Fruit fly (Drosophila melanogaster) whole organism, embryonic: Measurements from ENCODE around the gene CG6962.

Experiments
- CG11560 ChIP-seq: fragments of 200-800 bp; sonication (Bioruptor generic); IDR thresholded peaks from 3 replicates; pipeline ENCODE4 v1.3.6; 2022; ENCODE audit warnings: missing biosample characterization, missing genetic modification characterization
- CG12659 ChIP-seq: fragments of 200-800 bp; sonication (Bioruptor generic); optimal IDR thresholded peaks from 3 replicates; lab custom pipeline; 2017; ENCODE audit warnings: mild to moderate bottlenecking, missing biosample characterization, missing genetic modification reagents, missing genetic modification characterization
- CG14667 ChIP-seq: fragments of 200-800 bp; sonication (Bioruptor generic); IDR thresholded peaks from 2 replicates; pipeline ENCODE4 v1.3.6; 2022; ENCODE audit warnings: missing biosample characterization, missing genetic modification characterization
- CG15514 ChIP-seq: fragments of 200-800 bp; sonication (Bioruptor generic); optimal IDR thresholded peaks from 3 replicates; lab custom pipeline; 2017; ENCODE audit warnings: missing biosample characterization, missing genetic modification characterization, mild to moderate bottlenecking, moderate library complexity, missing genetic modification reagents
- CG17359 ChIP-seq: fragments of 200-800 bp; sonication (Bioruptor generic); optimal IDR thresholded peaks from 3 replicates; lab custom pipeline; 2018; ENCODE audit warnings: missing biosample characterization, mild to moderate bottlenecking, missing genetic modification characterization, moderate library complexity
- CG17361 ChIP-seq: fragments of 200-800 bp; sonication (Bioruptor generic); IDR thresholded peaks from 3 replicates; pipeline ENCODE4 v1.3.6; 2022; ENCODE audit warnings: missing biosample characterization, missing genetic modification characterization
- CG30403 ChIP-seq: fragments of 200-800 bp; sonication (Bioruptor generic); optimal IDR thresholded peaks from 3 replicates; lab custom pipeline; 2016; ENCODE audit warnings: missing biosample characterization, missing genetic modification characterization
- CG33557 ChIP-seq: fragments of 200-800 bp; sonication (Bioruptor generic); optimal IDR thresholded peaks from 2 replicates; lab custom pipeline; 2019; ENCODE audit warnings: missing biosample characterization, mild to moderate bottlenecking, missing genetic modification characterization, moderate library complexity
- CG3847 ChIP-seq: fragments of 200-800 bp; sonication (Bioruptor generic); IDR thresholded peaks from 2 replicates; pipeline ENCODE4 v1.3.6; 2022; ENCODE audit warnings: missing biosample characterization, missing genetic modification characterization
- CG4360 ChIP-seq: fragments of 200-800 bp; sonication (Bioruptor generic); IDR thresholded peaks from 2 replicates; pipeline ENCODE4 v1.3.6; 2022; ENCODE audit warnings: missing biosample characterization, missing genetic modification characterization
- CG5245 ChIP-seq: fragments of 200-800 bp; sonication (Bioruptor generic); optimal IDR thresholded peaks from 3 replicates; lab custom pipeline; 2016; ENCODE audit warnings: missing biosample characterization, missing genetic modification characterization
- CG6254 ChIP-seq: fragments of 200-800 bp; sonication (Bioruptor generic); optimal IDR thresholded peaks from 3 replicates; lab custom pipeline; 2017; ENCODE audit warnings: mild to moderate bottlenecking, missing biosample characterization, missing genetic modification reagents, missing genetic modification characterization
- CG6689 ChIP-seq: fragments of 200-800 bp; sonication (Bioruptor generic); IDR thresholded peaks from 2 replicates; pipeline ENCODE4 v1.3.6; 2022; ENCODE audit warnings: missing biosample characterization, missing genetic modification characterization
- CG7372 ChIP-seq: fragments of 200-800 bp; sonication (Bioruptor generic); IDR thresholded peaks from 2 replicates; pipeline ENCODE4 v1.3.6; 2022; ENCODE audit warnings: missing biosample characterization, missing genetic modification characterization
- CG9932 ChIP-seq: fragments of 200-800 bp; sonication (Bioruptor generic); IDR thresholded peaks from 2 replicates; pipeline ENCODE4 v1.3.6; 2022; ENCODE audit warnings: missing biosample characterization, missing genetic modification characterization
- Dref ChIP-seq: fragments of 200-800 bp; sonication (Bioruptor generic); IDR thresholded peaks from 2 replicates; pipeline ENCODE4 v1.3.6; 2022; ENCODE audit warnings: missing biosample characterization, missing genetic modification characterization
- Ets97D ChIP-seq: fragments of 200-800 bp; sonication (Bioruptor generic); optimal IDR thresholded peaks from 3 replicates; lab custom pipeline; 2016; ENCODE audit warnings: missing biosample characterization, missing genetic modification characterization
- Fer1 ChIP-seq: fragments of 200-800 bp; sonication (Bioruptor generic); optimal IDR thresholded peaks from 2 replicates; lab custom pipeline; 2017; ENCODE audit warnings: missing biosample characterization, mild to moderate bottlenecking, missing genetic modification characterization
- Fer3 ChIP-seq: fragments of 200-800 bp; sonication (Bioruptor generic); optimal IDR thresholded peaks from 2 replicates; lab custom pipeline; 2018; ENCODE audit warnings: missing biosample characterization, mild to moderate bottlenecking, missing genetic modification characterization, moderate library complexity
- Hand ChIP-seq: fragments of 200-800 bp; sonication (Bioruptor generic); optimal IDR thresholded peaks from 2 replicates; lab custom pipeline; 2017; ENCODE audit warnings: mild to moderate bottlenecking, missing biosample characterization, missing genetic modification reagents, missing genetic modification characterization
- Hr51 ChIP-seq, 2 experiments: fragments of 200-800 bp; sonication (Bioruptor generic); optimal IDR thresholded peaks; 2 replicates in 1 of 2; 3 replicates in 1 of 2; lab custom pipeline; 2016 to 2018; ENCODE audit warnings: missing biosample characterization in 2 of 2, missing genetic modification characterization in 2 of 2, mild to moderate bottlenecking in 1 of 2, moderate library complexity in 1 of 2
- Hsf ChIP-seq: fragments of 200-800 bp; sonication (Bioruptor generic); optimal IDR thresholded peaks from 3 replicates; lab custom pipeline; 2016; ENCODE audit warnings: missing biosample characterization, missing genetic modification characterization
- MBD-R2 ChIP-seq: fragments of 200-800 bp; sonication (Bioruptor generic); IDR thresholded peaks from 2 replicates; pipeline ENCODE4 v1.3.6; 2022; ENCODE audit warnings: missing biosample characterization, missing genetic modification characterization
- Nf-YB ChIP-seq: fragments of 200-800 bp; sonication (Bioruptor generic); optimal IDR thresholded peaks from 3 replicates; lab custom pipeline; 2019; ENCODE audit warnings: missing biosample characterization, mild to moderate bottlenecking, missing genetic modification characterization, moderate library complexity
- Pdp1 ChIP-seq, 2 experiments: fragments of 200-800 bp; sonication (Bioruptor generic); optimal IDR thresholded peaks; 3 replicates each; lab custom pipeline; 2016; ENCODE audit warnings: missing biosample characterization in 2 of 2, missing genetic modification characterization in 2 of 2, mild to moderate bottlenecking in 1 of 2, moderate library complexity in 1 of 2
- Sox100B ChIP-seq: fragments of 200-800 bp; sonication (Bioruptor generic); optimal IDR thresholded peaks from 3 replicates; lab custom pipeline; 2018; ENCODE audit warnings: missing biosample characterization, mild to moderate bottlenecking, missing genetic modification characterization
- Sry-β ChIP-seq: fragments of 200-800 bp; sonication (Bioruptor generic); optimal IDR thresholded peaks from 2 replicates; lab custom pipeline; 2018; ENCODE audit warnings: missing biosample characterization, mild to moderate bottlenecking, missing genetic modification characterization, moderate library complexity
- Xrp1 ChIP-seq: fragments of 200-800 bp; sonication (Bioruptor generic); IDR thresholded peaks from 2 replicates; pipeline ENCODE4 v1.3.6; 2022; ENCODE audit warnings: missing biosample characterization, missing genetic modification characterization
- cato ChIP-seq: fragments of 200-800 bp; sonication (Bioruptor generic); optimal IDR thresholded peaks from 2 replicates; lab custom pipeline; 2016; ENCODE audit warnings: missing biosample characterization, missing genetic modification characterization, borderline replicate concordance
- fd3F ChIP-seq: fragments of 200-800 bp; sonication (Bioruptor generic); optimal IDR thresholded peaks from 2 replicates; lab custom pipeline; 2018; ENCODE audit warnings: missing biosample characterization, mild to moderate bottlenecking, missing genetic modification characterization, moderate library complexity
- fd96Cb ChIP-seq: fragments of 200-800 bp; sonication (Bioruptor generic); optimal IDR thresholded peaks from 2 replicates; lab custom pipeline; 2018; ENCODE audit warnings: missing biosample characterization, mild to moderate bottlenecking, missing genetic modification characterization, moderate library complexity
- gfzf ChIP-seq: fragments of 200-800 bp; sonication (Bioruptor generic); optimal IDR thresholded peaks from 2 replicates; lab custom pipeline; 2016; ENCODE audit warnings: missing biosample characterization, mild to moderate bottlenecking, missing genetic modification characterization, moderate library complexity
- gt ChIP-seq: fragments of 200-800 bp; sonication (Bioruptor generic); IDR thresholded peaks from 2 replicates; pipeline ENCODE4 v1.3.6; 2022; ENCODE audit warnings: missing biosample characterization, missing genetic modification characterization
- h ChIP-seq: fragments of >200 bp; optimal IDR thresholded peaks from 2 replicates; lab custom pipeline; 2017
- hkb ChIP-seq, 2 experiments: fragments of 200-800 bp in 1 of 2; fragments of >200 bp in 1 of 2; sonication (Bioruptor generic) in 1 of 2; IDR thresholded peaks in 1 of 2; optimal IDR thresholded peaks in 1 of 2; 2 replicates each; pipeline versions ENCODE4 v1.3.6 to Lab custom; 2017 to 2022; ENCODE audit warnings: missing biosample characterization in 1 of 2, missing genetic modification characterization in 1 of 2
- inv ChIP-seq: fragments of 200-800 bp; sonication (Bioruptor generic); IDR thresholded peaks from 2 replicates; pipeline ENCODE4 v1.3.6; 2022; ENCODE audit warnings: missing biosample characterization, missing genetic modification characterization; ENCODE audit not compliant: partially characterized antibody
- kah ChIP-seq: fragments of 200-800 bp; sonication (Bioruptor generic); optimal IDR thresholded peaks from 2 replicates; lab custom pipeline; 2018; ENCODE audit warnings: missing biosample characterization, mild to moderate bottlenecking, missing genetic modification characterization
- lilli ChIP-seq: fragments of 200-800 bp; sonication (Bioruptor generic); optimal IDR thresholded peaks from 3 replicates; lab custom pipeline; 2016; ENCODE audit warnings: missing biosample characterization, missing genetic modification characterization
- lov ChIP-seq, 2 experiments: fragments of 200-800 bp in 1 of 2; fragments of >200 bp in 1 of 2; sonication (Bioruptor generic) in 1 of 2; IDR thresholded peaks in 1 of 2; optimal IDR thresholded peaks in 1 of 2; 2 replicates in 1 of 2; 3 replicates in 1 of 2; pipeline versions ENCODE4 v1.3.6 to Lab custom; 2017 to 2022; ENCODE audit warnings: missing biosample characterization in 1 of 2, missing genetic modification characterization in 1 of 2
- mirr ChIP-seq: fragments of 200-800 bp; sonication (Bioruptor generic); optimal IDR thresholded peaks from 3 replicates; lab custom pipeline; 2018; ENCODE audit warnings: missing biosample characterization, mild to moderate bottlenecking, missing genetic modification characterization
- nerfin-1 ChIP-seq: fragments of 200-800 bp; sonication (Bioruptor generic); optimal IDR thresholded peaks from 3 replicates; lab custom pipeline; 2019; ENCODE audit warnings: missing biosample characterization, mild to moderate bottlenecking, missing genetic modification characterization, moderate library complexity
- nmo ChIP-seq: fragments of 200-800 bp; sonication (Bioruptor generic); optimal IDR thresholded peaks from 2 replicates; lab custom pipeline; 2018; ENCODE audit warnings: missing biosample characterization, mild to moderate bottlenecking, missing genetic modification characterization, moderate library complexity
- pho ChIP-seq: fragments of 200-800 bp; sonication (Bioruptor generic); optimal IDR thresholded peaks from 2 replicates; lab custom pipeline; 2016; ENCODE audit warnings: missing biosample characterization, missing genetic modification characterization
- sisA ChIP-seq: fragments of 200-800 bp; sonication (Bioruptor generic); IDR thresholded peaks from 2 replicates; pipeline ENCODE4 v1.3.6; 2022; ENCODE audit warnings: missing biosample characterization, missing genetic modification characterization
- stwl ChIP-seq: fragments of 200-800 bp; sonication (Bioruptor generic); optimal IDR thresholded peaks from 3 replicates; lab custom pipeline; 2018; ENCODE audit warnings: missing biosample characterization, mild to moderate bottlenecking, missing genetic modification characterization, moderate library complexity
- tup ChIP-seq: fragments of 200-800 bp; sonication (Bioruptor generic); optimal IDR thresholded peaks from 2 replicates; lab custom pipeline; 2016; ENCODE audit warnings: missing biosample characterization, mild to moderate bottlenecking, missing genetic modification characterization, moderate library complexity

The CG6962 gene

DNA sequence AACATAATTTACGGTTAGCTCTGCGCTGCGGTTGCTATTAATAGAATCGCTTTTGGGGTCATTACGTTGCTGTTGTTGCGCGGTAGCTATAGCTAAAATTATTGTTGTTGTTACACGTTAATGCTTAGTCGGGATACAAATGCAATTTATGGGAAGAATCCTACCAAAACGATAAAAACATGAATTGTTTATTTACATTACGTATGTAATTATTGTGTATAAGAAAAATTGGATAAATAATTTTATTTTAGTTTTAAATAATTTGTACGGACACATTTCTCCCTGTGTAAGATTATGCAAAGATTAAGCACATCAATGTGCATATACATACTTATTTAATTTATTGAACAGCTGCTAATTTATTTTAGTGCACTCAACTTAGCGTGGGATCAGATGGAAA is 30.4 kb downstream of the CG6962 start (continued):
- TF ChIP-seq mirr (GFP tag; lab: Kevin White, UChicago) (no peak), Hr51 (GFP tag; optimal IDR thresholded peaks at IDR 0.05; lab: Kevin White, UChicago) (peak in 1 of 2 experiments; percentile 67), CG30403 (GFP tag; lab: Kevin White, UChicago) (peak; percentile 11), Hsf (no peak), Dref (no peak), fd3F (GFP tag; lab: Kevin White, UChicago) (no peak), fd96Cb (tag; lab: Kevin White, UChicago) (peak; percentile 75), tup (GFP tag; lab: Kevin White, UChicago) (no peak), Nf-YB (peak; percentile 39), pho (no peak), CG17361 (GFP tag; lab: Robert Waterston, UW) (no peak; the same call in 2 of the 3 replicates), nmo (GFP tag; lab: Kevin White, UChicago) (peak; percentile 82), CG4360 (GFP tag; lab: Robert Waterston, UW) (peak; percentile 33; the same call in 1 of the 2 replicates), CG33557 (GFP tag; lab: Kevin White, UChicago) (peak; percentile 25), CG6689 (GFP tag; lab: Robert Waterston, UW) (peak; percentile 35; the same call in 1 of the 2 replicates), cato (GFP tag; lab: Kevin White, UChicago) (no peak), CG6254 (GFP tag; lab: Kevin White, UChicago) (peak; percentile 60), Xrp1 (GFP tag; lab: Robert Waterston, UW) (peak; percentile 76), Ets97D (GFP tag; lab: Kevin White, UChicago) (no peak)

DNA sequence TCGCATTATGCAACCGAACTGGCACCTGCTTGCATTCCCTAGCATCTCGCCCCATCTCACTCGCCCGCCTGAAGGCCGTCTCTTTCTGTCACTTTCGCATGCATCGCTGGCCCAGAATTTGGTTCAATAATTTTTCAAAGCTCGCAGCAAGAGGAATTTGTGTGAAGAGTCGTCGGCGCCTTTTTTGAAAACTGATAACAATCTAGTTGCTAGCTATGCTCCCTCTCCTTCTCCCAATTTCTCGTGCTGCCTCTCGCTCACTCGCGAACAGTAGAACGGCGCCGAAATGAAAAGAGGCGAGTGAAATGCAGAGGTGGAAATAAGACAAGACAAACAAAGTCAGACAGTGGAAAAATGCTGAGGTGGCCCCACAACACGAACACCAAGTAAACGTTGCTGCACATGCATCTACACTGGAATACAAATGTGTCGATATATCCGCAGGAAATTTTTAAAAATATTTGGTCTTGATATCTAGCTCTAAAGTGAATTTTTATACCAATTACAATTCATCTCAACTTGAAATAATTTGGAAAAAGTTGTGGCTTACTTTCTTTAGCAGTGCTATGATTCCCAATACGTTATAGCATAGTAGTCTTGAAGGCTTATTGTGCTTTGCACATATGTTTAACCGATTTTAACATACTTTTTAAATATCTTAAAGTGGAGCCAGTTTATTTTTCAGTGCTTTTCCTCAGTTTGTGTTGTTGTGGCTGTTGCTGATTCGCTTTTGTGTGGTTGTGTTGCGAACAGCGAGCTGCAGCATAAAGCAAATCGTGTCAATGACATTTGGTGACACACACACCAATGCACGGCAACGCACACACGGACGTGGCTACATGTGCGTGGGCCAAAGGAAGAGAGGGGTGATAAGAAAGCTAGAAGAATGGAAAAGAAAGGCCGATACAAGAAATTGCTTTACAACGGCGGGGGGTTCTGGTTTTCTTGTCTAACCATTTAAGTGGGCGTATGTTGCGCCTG is 31.1 kb downstream of the CG6962 start:
- TF ChIP-seq Sox100B (peak; percentile 91), sisA (peak; percentile 84), Pdp1 (GFP tag; optimal IDR thresholded peaks at IDR 0.05; lab: Kevin White, UChicago) (peak; percentile 38 to 69), CG7372 (no peak), CG17359 (tag; lab: Kevin White, UChicago) (peak; percentile 83), CG9932 (GFP tag; lab: Robert Waterston, UW) (no peak), Sry-β (GFP tag; lab: Kevin White, UChicago) (peak; percentile 53), CG12659 (peak; percentile 65), Fer1 (GFP tag; lab: Kevin White, UChicago) (no peak), Fer3 (tag; lab: Kevin White, UChicago) (no peak), Ets97D (GFP tag; lab: Kevin White, UChicago) (no peak), inv (GFP tag; lab: Robert Waterston, UW) (no peak), stwl (peak; percentile 5), hkb (optimal IDR thresholded peaks at IDR 0.05; lab: Kevin White, UChicago) (no peak), hkb (GFP tag; IDR thresholded peaks at IDR 0.05; lab: Robert Waterston, UW) (peak; percentile 44), CG5245 (peak; percentile 77), nerfin-1 (tag; lab: Kevin White, UChicago) (peak; percentile 88), MBD-R2 (no peak), kah (GFP tag; lab: Kevin White, UChicago) (peak; percentile 52), CG14667 (GFP tag; lab: Robert Waterston, UW) (no peak), lilli (GFP tag; lab: Kevin White, UChicago) (peak; percentile 41), h (no peak), CG3847 (GFP tag; lab: Robert Waterston, UW) (0 out of 2 replicates have a peak, but pooled peaks have one; percentile 14), CG11560 (tag; lab: Robert Waterston, UW) (no peak), Hand (no peak), gt (GFP tag; lab: Robert Waterston, UW) (peak; percentile 65), CG15514 (GFP tag; lab: Kevin White, UChicago) (no peak), gfzf (GFP tag; lab: Kevin White, UChicago) (no peak), lov (optimal IDR thresholded peaks at IDR 0.05; lab: Kevin White, UChicago) (no peak), lov (GFP tag; IDR thresholded peaks at IDR 0.05; lab: Robert Waterston, UW) (peak; percentile 56; the same call in 1 of the 3 replicates)
